Fruit fly (Drosophila melanogaster): ENCODE results near the gene SPE.

Gene SPE

dm6 chr3R:23729632-23730471 lies 43.8 kb downstream of the SPE start (continued):
- TF ChIP-seq nerfin-1 (tag; optimal IDR thresholded peaks at IDR 0.05) = peak; percentile 65
- no peak for TF ChIP-seq Hand (GFP tag; optimal IDR thresholded peaks at IDR 0.05)
- no peak for TF ChIP-seq CG17568 (GFP tag; optimal IDR thresholded peaks at IDR 0.05)
- no peak for TF ChIP-seq NC2β (GFP tag; optimal IDR thresholded peaks at IDR 0.05)
- no peak for TF ChIP-seq BtbVII (GFP tag; optimal IDR thresholded peaks at IDR 0.05)
- peak; percentile 33 for TF ChIP-seq CG2678 (tag; optimal IDR thresholded peaks at IDR 0.05)
- peak in 2 of 3 experiments; percentile 65 to 92 for TF ChIP-seq Stat92E (GFP tag; optimal IDR thresholded peaks at IDR 0.05)
- TF ChIP-seq nerfin-2 (GFP tag; IDR thresholded peaks at IDR 0.05; ENCODE audit: partially characterized antibody) = peak; percentile 66
- TF ChIP-seq CG12744 (GFP tag; optimal IDR thresholded peaks at IDR 0.05) = peak; percentile 7
- 0 out of 2 replicates have a peak, but pooled peaks have one; percentile 45 for TF ChIP-seq hbn (GFP tag; IDR thresholded peaks at IDR 0.05; ENCODE audit: partially characterized antibody)
- peak; percentile 45 for TF ChIP-seq CG12219 (GFP tag; optimal IDR thresholded peaks at IDR 0.05)
- no peak for TF ChIP-seq pan (optimal IDR thresholded peaks at IDR 0.05)
- peak in 1 of 2 experiments; percentile 32 for TF ChIP-seq pan (GFP tag; optimal IDR thresholded peaks at IDR 0.05 in 1 of 2, IDR thresholded peaks at IDR 0.05 in 1 of 2)
- no peak for TF ChIP-seq yki (optimal IDR thresholded peaks at IDR 0.05)
- no peak for TF ChIP-seq ems (GFP tag; optimal IDR thresholded peaks at IDR 0.05)
- peak; percentile 36; the same call in 1 of the 2 replicates for TF ChIP-seq crol (GFP tag; IDR thresholded peaks at IDR 0.05)
- TF ChIP-seq Hmr (GFP tag; optimal IDR thresholded peaks at IDR 0.05) = peak; percentile 32
- no peak for TF ChIP-seq CG13624 (GFP tag; optimal IDR thresholded peaks at IDR 0.05)
- TF ChIP-seq cg (GFP tag; optimal IDR thresholded peaks at IDR 0.05) = no peak
- no peak for TF ChIP-seq CG8478 (optimal IDR thresholded peaks at IDR 0.05)
- no peak for TF ChIP-seq Sox102F (GFP tag; optimal IDR thresholded peaks at IDR 0.05)
- peak; percentile 21 for TF ChIP-seq CG14710 (tag; optimal IDR thresholded peaks at IDR 0.05)
- peak; percentile 84 for TF ChIP-seq CG42726 (GFP tag; IDR thresholded peaks at IDR 0.05; ENCODE audit: partially characterized antibody)
- no peak for TF ChIP-seq run (tag; optimal IDR thresholded peaks at IDR 0.05)
- TF ChIP-seq CG17328 (GFP tag; IDR thresholded peaks at IDR 0.05) = 0 out of 2 replicates have a peak, but pooled peaks have one; percentile 28
- peak; percentile 52 for TF ChIP-seq CG13296 (GFP tag; optimal IDR thresholded peaks at IDR 0.05)
- TF ChIP-seq Fer1 (GFP tag; optimal IDR thresholded peaks at IDR 0.05) = peak; percentile 26
- TF ChIP-seq ci (GFP tag; IDR thresholded peaks at IDR 0.05) = peak; percentile 63; the same call in 2 of the 3 replicates
- TF ChIP-seq CG10959 (GFP tag; IDR thresholded peaks at IDR 0.05) = no peak
- no peak for TF ChIP-seq Oaz (GFP tag; IDR thresholded peaks at IDR 0.05)
- TF ChIP-seq CG9932 (GFP tag; IDR thresholded peaks at IDR 0.05) = 0 out of 2 replicates have a peak, but pooled peaks have one; percentile 12
- TF ChIP-seq ssp (GFP tag; IDR thresholded peaks at IDR 0.05) = no peak
- TF ChIP-seq twi (tag; optimal IDR thresholded peaks at IDR 0.05) = no peak
- no peak for TF ChIP-seq pum (GFP tag; optimal IDR thresholded peaks at IDR 0.05)
- no peak for TF ChIP-seq CG30431 (GFP tag; optimal IDR thresholded peaks at IDR 0.05)
- peak; percentile 79 for TF ChIP-seq Bgb (GFP tag; IDR thresholded peaks at IDR 0.05; ENCODE audit: partially characterized antibody)
- TF ChIP-seq CG7987 (GFP tag; optimal IDR thresholded peaks at IDR 0.05) = peak; percentile 19
- peak; percentile 18 for TF ChIP-seq CG2875 (GFP tag; optimal IDR thresholded peaks at IDR 0.05)
- TF ChIP-seq crc (GFP tag; optimal IDR thresholded peaks at IDR 0.05) = no peak
- no peak for TF ChIP-seq Doc2 (GFP tag; IDR thresholded peaks at IDR 0.05)
- TF ChIP-seq CG5953 (GFP tag; IDR thresholded peaks at IDR 0.05) = 0 out of 2 replicates have a peak, but pooled peaks have one; percentile 34
- TF ChIP-seq CG8089 (GFP tag; optimal IDR thresholded peaks at IDR 0.05) = no peak
- peak; percentile 38 for TF ChIP-seq Nf-YC (tag; optimal IDR thresholded peaks at IDR 0.05)
- TF ChIP-seq CG43689 (GFP tag; IDR thresholded peaks at IDR 0.05) = no peak
- TF ChIP-seq Opbp (GFP tag; IDR thresholded peaks at IDR 0.05; ENCODE audit: partially characterized antibody) = peak; percentile 75
- peak; percentile 92 for TF ChIP-seq sd (tag; optimal IDR thresholded peaks at IDR 0.05)
- TF ChIP-seq CG18599 (GFP tag; optimal IDR thresholded peaks at IDR 0.05) = peak; percentile 30
- no peak for TF ChIP-seq Atf-2 (GFP tag; optimal IDR thresholded peaks at IDR 0.05)
